Fruit fly (Drosophila melanogaster): ENCODE data around the gene CG34051.
A peak's percentile ranks its signal among the peaks of the same experiment; 100 is the strongest.

CG34051 gene

DNA sequence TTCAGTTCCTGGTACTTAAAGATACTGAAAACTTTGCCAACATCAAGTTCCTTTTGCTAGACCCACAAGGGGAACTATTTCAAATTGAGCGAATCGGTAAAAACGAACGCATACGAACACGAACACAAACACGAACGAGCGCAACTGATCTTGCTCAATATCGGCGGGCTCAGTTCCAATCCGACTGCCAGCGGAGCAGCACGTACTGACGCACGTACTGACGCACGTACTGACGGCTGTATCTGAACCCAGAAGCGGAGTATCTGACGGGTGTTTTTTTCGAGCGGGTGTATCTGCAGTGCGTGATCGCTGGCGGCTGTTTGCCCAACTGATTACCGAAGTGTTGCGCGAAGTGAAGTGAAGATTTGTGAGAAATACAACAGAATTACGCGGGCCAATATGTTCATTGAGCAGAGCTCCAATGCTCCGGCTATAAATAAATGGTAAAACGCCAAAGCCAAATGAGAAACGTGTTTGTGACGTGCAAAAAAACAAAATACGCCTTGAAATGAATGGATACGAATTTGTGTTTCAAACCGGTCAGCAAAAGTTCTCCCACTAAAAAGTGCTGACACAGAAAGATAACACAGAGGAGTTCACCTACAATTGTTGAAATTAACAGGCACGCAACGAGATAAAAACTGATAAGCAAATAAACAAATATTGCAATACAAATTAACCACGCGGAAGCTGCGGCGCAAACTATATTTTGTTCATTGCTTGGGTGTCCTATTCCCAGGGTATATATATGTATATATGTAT is 25.6 kb downstream of the CG34051 start (continued):
- TF ChIP-seq CG10209 (GFP tag; optimal IDR thresholded peaks at IDR 0.05): peak; percentile 46
- peak; percentile 27 for TF ChIP-seq CG2678 (tag; optimal IDR thresholded peaks at IDR 0.05)
- TF ChIP-seq z (GFP tag; IDR thresholded peaks at IDR 0.05): peak; percentile 68; the same call in 2 of the 3 replicates
- TF ChIP-seq zf30C (GFP tag; optimal IDR thresholded peaks at IDR 0.05): no peak
- no peak for TF ChIP-seq ATbp (GFP tag; optimal IDR thresholded peaks at IDR 0.05)
- TF ChIP-seq odd (GFP tag; optimal IDR thresholded peaks at IDR 0.05): no peak
- TF ChIP-seq sisA (GFP tag; IDR thresholded peaks at IDR 0.05): no peak
- TF ChIP-seq br (optimal IDR thresholded peaks at IDR 0.05): no peak
- TF ChIP-seq CG13296 (GFP tag; optimal IDR thresholded peaks at IDR 0.05): no peak
- 0 out of 2 replicates have a peak, but pooled peaks have one; percentile 48 for TF ChIP-seq sim (GFP tag; IDR thresholded peaks at IDR 0.05)
- no peak for TF ChIP-seq CG2116 (GFP tag; optimal IDR thresholded peaks at IDR 0.05)
- TF ChIP-seq CG14667 (GFP tag; IDR thresholded peaks at IDR 0.05): no peak
- no peak for TF ChIP-seq CG1832 (GFP tag; optimal IDR thresholded peaks at IDR 0.05)
- no peak for TF ChIP-seq org-1 (GFP tag; optimal IDR thresholded peaks at IDR 0.05)
- TF ChIP-seq CG9876 (GFP tag; optimal IDR thresholded peaks at IDR 0.05): no peak
- no peak for TF ChIP-seq CG1647 (GFP tag; optimal IDR thresholded peaks at IDR 0.05)
- peak; percentile 49; the same call in 1 of the 3 replicates for TF ChIP-seq so (GFP tag; IDR thresholded peaks at IDR 0.05)
- peak; percentile 30 for TF ChIP-seq CG12071 (GFP tag; optimal IDR thresholded peaks at IDR 0.05)
- TF ChIP-seq Gsc (GFP tag; IDR thresholded peaks at IDR 0.05): no peak
- TF ChIP-seq Scr (GFP tag; IDR thresholded peaks at IDR 0.05; ENCODE audit: partially characterized antibody): peak; percentile 40; the same call in 1 of the 2 replicates
- no peak for TF ChIP-seq fd3F (GFP tag; optimal IDR thresholded peaks at IDR 0.05)
- peak; percentile 4 for TF ChIP-seq CG1529 (GFP tag; optimal IDR thresholded peaks at IDR 0.05)
- peak; percentile 46 for TF ChIP-seq HHEX (GFP tag; optimal IDR thresholded peaks at IDR 0.05)
- TF ChIP-seq E2f1 (GFP tag; IDR thresholded peaks at IDR 0.05): peak; percentile 29; the same call in 1 of the 2 replicates
- no peak for TF ChIP-seq CG6272 (GFP tag; IDR thresholded peaks at IDR 0.05)
- TF ChIP-seq disco-r (GFP tag; optimal IDR thresholded peaks at IDR 0.05): no peak
- no peak for TF ChIP-seq gcm2 (GFP tag; optimal IDR thresholded peaks at IDR 0.05)
- no peak for TF ChIP-seq CkIIα-i1 (GFP tag; IDR thresholded peaks at IDR 0.05)
- no peak for TF ChIP-seq Hr39 (optimal IDR thresholded peaks at IDR 0.05)
- TF ChIP-seq CG31388 (GFP tag; optimal IDR thresholded peaks at IDR 0.05): no peak
- peak; percentile 1 to 20 for TF ChIP-seq bsh (GFP tag; optimal IDR thresholded peaks at IDR 0.05)
- no peak for TF ChIP-seq CG10321 (GFP tag; IDR thresholded peaks at IDR 0.05)
- TF ChIP-seq CG33213 (GFP tag; optimal IDR thresholded peaks at IDR 0.05): no peak
- TF ChIP-seq sob (GFP tag; IDR thresholded peaks at IDR 0.05): peak; percentile 70
- TF ChIP-seq tio (GFP tag; optimal IDR thresholded peaks at IDR 0.05): no peak
- TF ChIP-seq prd (optimal IDR thresholded peaks at IDR 0.05): no peak
- TF ChIP-seq prd (GFP tag; IDR thresholded peaks at IDR 0.05): no peak
- no peak for TF ChIP-seq CG34224 (GFP tag; IDR thresholded peaks at IDR 0.05; ENCODE audit: partially characterized antibody)
- TF ChIP-seq CG17912 (GFP tag; optimal IDR thresholded peaks at IDR 0.05): peak; percentile 19
- peak in 1 of 2 experiments; percentile 67 for TF ChIP-seq Pdp1 (GFP tag; optimal IDR thresholded peaks at IDR 0.05)
- TF ChIP-seq hbn (GFP tag; IDR thresholded peaks at IDR 0.05; ENCODE audit: partially characterized antibody): no peak
- no peak for TF ChIP-seq CG3726 (GFP tag; IDR thresholded peaks at IDR 0.05)
- TF ChIP-seq Hr3 (GFP tag; optimal IDR thresholded peaks at IDR 0.05): no peak
- peak; percentile 29; the same call in 1 of the 2 replicates for TF ChIP-seq E2f2 (GFP tag; IDR thresholded peaks at IDR 0.05)
- TF ChIP-seq Sox102F (GFP tag; optimal IDR thresholded peaks at IDR 0.05): no peak
- peak; percentile 77 for TF ChIP-seq CG6791 (GFP tag; IDR thresholded peaks at IDR 0.05; ENCODE audit: partially characterized antibody)
- TF ChIP-seq gt (GFP tag; IDR thresholded peaks at IDR 0.05): no peak
- no peak for TF ChIP-seq Camta (GFP tag; optimal IDR thresholded peaks at IDR 0.05)
- TF ChIP-seq zfh1 (GFP tag; IDR thresholded peaks at IDR 0.05): peak; percentile 46; the same call in 2 of the 3 replicates
- TF ChIP-seq CG13894 (tag; optimal IDR thresholded peaks at IDR 0.05): peak; percentile 29
